Fruit fly (Drosophila melanogaster): ENCODE measurements around the gene CG4907.

CG4907 gene

DNA sequence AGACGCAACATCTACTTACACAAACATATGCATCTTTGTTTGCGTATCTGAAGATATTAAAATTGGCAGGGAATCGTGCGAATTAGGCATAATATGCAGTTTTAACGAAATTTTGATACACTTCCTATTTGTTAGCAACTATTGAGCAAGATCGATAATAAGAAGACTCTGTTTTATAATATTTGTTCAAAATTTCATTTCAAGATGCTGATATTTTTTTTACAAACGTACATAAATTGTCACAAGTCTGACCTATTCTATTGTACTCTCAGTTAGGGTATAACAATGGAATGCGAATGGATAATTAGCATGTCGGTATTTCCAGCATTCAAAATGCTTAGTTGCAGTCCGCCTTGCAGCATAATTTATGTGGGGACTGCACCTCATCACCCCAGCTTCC, 17.3 kb upstream of the CG4907 start (continued):
- TF ChIP-seq CG8478 (optimal IDR thresholded peaks at IDR 0.05) = no peak
- TF ChIP-seq Fer3 (tag; optimal IDR thresholded peaks at IDR 0.05) = no peak
- TF ChIP-seq CG8089 (GFP tag; optimal IDR thresholded peaks at IDR 0.05) = no peak
- TF ChIP-seq CG9817 (tag; optimal IDR thresholded peaks at IDR 0.05) = no peak
- no peak for TF ChIP-seq CG2116 (GFP tag; optimal IDR thresholded peaks at IDR 0.05)
- TF ChIP-seq CG17361 (GFP tag; IDR thresholded peaks at IDR 0.05) = no peak
- TF ChIP-seq nerfin-1 (tag; optimal IDR thresholded peaks at IDR 0.05) = no peak
- no peak for TF ChIP-seq fru (optimal IDR thresholded peaks at IDR 0.05)
- no peak for TF ChIP-seq CG9876 (GFP tag; optimal IDR thresholded peaks at IDR 0.05)
- no peak for TF ChIP-seq CG7839 (tag; optimal IDR thresholded peaks at IDR 0.05)
- TF ChIP-seq E2f1 (GFP tag; IDR thresholded peaks at IDR 0.05) = no peak
- peak; percentile 46; the same call in 1 of the 3 replicates for TF ChIP-seq tgo (GFP tag; IDR thresholded peaks at IDR 0.05)
- TF ChIP-seq Doc3 (GFP tag; IDR thresholded peaks at IDR 0.05; ENCODE audit: partially characterized antibody) = no peak
- no peak for TF ChIP-seq z (GFP tag; IDR thresholded peaks at IDR 0.05)
- no peak for TF ChIP-seq toy (GFP tag; IDR thresholded peaks at IDR 0.05)
- no peak for TF ChIP-seq CG11696 (GFP tag; IDR thresholded peaks at IDR 0.05)
- TF ChIP-seq Jarid2 (GFP tag; optimal IDR thresholded peaks at IDR 0.05) = no peak
- TF ChIP-seq so (GFP tag; IDR thresholded peaks at IDR 0.05) = no peak
- no peak for TF ChIP-seq Ssrp (tag; optimal IDR thresholded peaks at IDR 0.05)
- no peak for TF ChIP-seq kni (GFP tag; optimal IDR thresholded peaks at IDR 0.05)
- TF ChIP-seq caup (GFP tag; optimal IDR thresholded peaks at IDR 0.05; ENCODE audit: severe bottlenecking) = no peak
- TF ChIP-seq ac (GFP tag; optimal IDR thresholded peaks at IDR 0.05) = no peak
- no peak for TF ChIP-seq CG3995 (GFP tag; optimal IDR thresholded peaks at IDR 0.05)
- no peak for TF ChIP-seq Hr78 (GFP tag; optimal IDR thresholded peaks at IDR 0.05)
- TF ChIP-seq gce (GFP tag; IDR thresholded peaks at IDR 0.05) = no peak; the same call in 2 of the 3 replicates
- no peak for TF ChIP-seq aop (GFP tag; IDR thresholded peaks at IDR 0.05)
- TF ChIP-seq Drgx (GFP tag; IDR thresholded peaks at IDR 0.05) = peak; percentile 74
- no peak for TF ChIP-seq CG12104 (GFP tag; optimal IDR thresholded peaks at IDR 0.05)
- no peak for TF ChIP-seq CG32767 (GFP tag; IDR thresholded peaks at IDR 0.05)
- no peak for TF ChIP-seq pita (GFP tag; optimal IDR thresholded peaks at IDR 0.05)
- TF ChIP-seq CG17359 (tag; optimal IDR thresholded peaks at IDR 0.05) = peak; percentile 13
- TF ChIP-seq CG4282 (GFP tag; optimal IDR thresholded peaks at IDR 0.05) = no peak
- no peak for TF ChIP-seq CG42726 (GFP tag; IDR thresholded peaks at IDR 0.05; ENCODE audit: partially characterized antibody)
- no peak for TF ChIP-seq wor (GFP tag; IDR thresholded peaks at IDR 0.05)
- no peak for TF ChIP-seq Bgb (GFP tag; IDR thresholded peaks at IDR 0.05; ENCODE audit: partially characterized antibody)
- no peak for TF ChIP-seq Kr (GFP tag; optimal IDR thresholded peaks at IDR 0.05)
- TF ChIP-seq CG34224 (GFP tag; IDR thresholded peaks at IDR 0.05; ENCODE audit: partially characterized antibody) = no peak
- no peak for TF ChIP-seq eyg (GFP tag; optimal IDR thresholded peaks at IDR 0.05)
- no peak for TF ChIP-seq CG1233 (GFP tag; optimal IDR thresholded peaks at IDR 0.05)
- TF ChIP-seq sens (GFP tag) = peak; percentile 22
- no peak for TF ChIP-seq CG10209 (GFP tag; optimal IDR thresholded peaks at IDR 0.05)
- no peak for TF ChIP-seq Eip74EF (GFP tag; optimal IDR thresholded peaks at IDR 0.05)
- no peak for TF ChIP-seq CG16813 (GFP tag; IDR thresholded peaks at IDR 0.05; ENCODE audit: partially characterized antibody)
- no peak for TF ChIP-seq Ets97D (GFP tag; optimal IDR thresholded peaks at IDR 0.05)
- TF ChIP-seq unpg (GFP tag; optimal IDR thresholded peaks at IDR 0.05) = no peak
- no peak for TF ChIP-seq usp (GFP tag; optimal IDR thresholded peaks at IDR 0.05)
- TF ChIP-seq odd (GFP tag; optimal IDR thresholded peaks at IDR 0.05) = no peak
- peak; percentile 61; the same call in 1 of the 2 replicates for TF ChIP-seq Xrp1 (GFP tag; IDR thresholded peaks at IDR 0.05)
- TF ChIP-seq run (tag; optimal IDR thresholded peaks at IDR 0.05) = no peak
- TF ChIP-seq CG3838 (GFP tag; optimal IDR thresholded peaks at IDR 0.05) = no peak
- TF ChIP-seq sna (GFP tag; IDR thresholded peaks at IDR 0.05; ENCODE audit: partially characterized antibody) = no peak
- peak; percentile 46; the same call in 1 of the 3 replicates for TF ChIP-seq dysf (GFP tag; IDR thresholded peaks at IDR 0.05)

Measured in whole organism, embryonic.